Fruit fly (Drosophila melanogaster): Measurements from ENCODE around the gene Sfp26Ac.

dm6 chr2L:5925637-5926036 lies 41.1 kb upstream of the Sfp26Ac start, which contains the start of gene dsf:
- TF ChIP-seq kay (GFP tag; ENCODE audit: borderline replicate concordance) (no peak), bab1 (GFP tag; optimal IDR thresholded peaks at IDR 0.05) (no peak), Hr96 (GFP tag; optimal IDR thresholded peaks at IDR 0.05) (no peak)

All from whole organism, adult.